Worm (Caenorhabditis elegans): ENCODE data around the gene F49C12.2.

ce11 chrIV:9327706-9328105 lies 28.7 kb upstream of the F49C12.2 start, which contains the start of gene clec-183:
- no peak for TF ChIP-seq ref-1 (GFP tag; conservative IDR thresholded peaks at IDR 0.05)
- TF ChIP-seq med-1 (GFP tag; optimal IDR thresholded peaks at IDR 0.05; ENCODE audit: insufficient read depth): no peak
- TF ChIP-seq T22C8.4 (GFP tag; IDR thresholded peaks at IDR 0.05): no peak
- TF ChIP-seq ztf-23 (GFP tag; IDR thresholded peaks at IDR 0.05): no peak

Data from whole organism, midembryonic.